Fruit fly (Drosophila melanogaster) whole organism, wandering third instar larva: ENCODE data around the gene ND-13A.

Experiments
- CG32264 ChIP-seq: fragments of 200-800 bp; sonication (Bioruptor generic); optimal IDR thresholded peaks from 2 replicates; lab custom pipeline; 2016; ENCODE audit warnings: missing biosample characterization, missing genetic modification characterization
- CG9705 ChIP-seq: fragments of 200-800 bp; sonication (Bioruptor generic); optimal IDR thresholded peaks from 2 replicates; lab custom pipeline; 2018; ENCODE audit warnings: missing biosample characterization, mild to moderate bottlenecking, missing genetic modification characterization
- CrebA ChIP-seq: fragments of 200-800 bp; sonication (Bioruptor generic); optimal IDR thresholded peaks from 2 replicates; lab custom pipeline; 2016; ENCODE audit warnings: missing biosample characterization, mild to moderate bottlenecking, missing genetic modification characterization, borderline replicate concordance
- Dif ChIP-seq: fragments of 200-275, 200-300 bp; sonication (Bioruptor generic); optimal IDR thresholded peaks from 2 replicates; lab custom pipeline; 2018; ENCODE audit warnings: missing biosample characterization, missing genetic modification characterization; ENCODE audit not compliant: partially characterized antibody
- GATAd ChIP-seq: sonication (Bioruptor generic); optimal IDR thresholded peaks from 2 replicates; lab custom pipeline; 2016; ENCODE audit warnings: missing biosample characterization, missing genetic modification characterization
- HLH106 ChIP-seq: fragments of 200-800 bp; optimal IDR thresholded peaks from 3 replicates; lab custom pipeline; 2019; ENCODE audit warnings: missing biosample characterization, mild to moderate bottlenecking, missing genetic modification characterization, moderate library complexity
- Hnf4 ChIP-seq: fragments of 200-800 bp; sonication (Bioruptor generic); optimal IDR thresholded peaks from 2 replicates; lab custom pipeline; 2016; ENCODE audit warnings: missing biosample characterization, mild to moderate bottlenecking, missing genetic modification characterization
- Hr78 ChIP-seq: fragments of >200 bp; optimal IDR thresholded peaks from 2 replicates; lab custom pipeline; 2017; ENCODE audit warnings: missing biosample characterization, missing genetic modification characterization
- Hr83 ChIP-seq: fragments of 200-300 bp; sonication (Bioruptor generic); optimal IDR thresholded peaks from 2 replicates; lab custom pipeline; 2016; ENCODE audit warnings: missing biosample characterization, mild to moderate bottlenecking, missing genetic modification characterization, moderate library complexity; ENCODE audit not compliant: poor library complexity, severe bottlenecking
- Jra ChIP-seq: sonication (Bioruptor generic); optimal IDR thresholded peaks from 2 replicates; lab custom pipeline; 2016; ENCODE audit warnings: missing biosample characterization, missing genetic modification characterization
- Mio ChIP-seq: sonication (Bioruptor generic); optimal IDR thresholded peaks from 2 replicates; lab custom pipeline; 2016; ENCODE audit warnings: missing biosample characterization, missing genetic modification characterization
- Myc ChIP-seq: fragments of >200 bp; optimal IDR thresholded peaks from 2 replicates; lab custom pipeline; 2017
- N ChIP-seq: fragments of >200 bp; optimal IDR thresholded peaks from 2 replicates; lab custom pipeline; 2018; ENCODE audit warnings: missing biosample characterization, missing external identifiers, missing genetic modification characterization
- OdsH ChIP-seq: fragments of 200-800 bp; sonication (Bioruptor generic); optimal IDR thresholded peaks from 2 replicates; lab custom pipeline; 2016; ENCODE audit warnings: missing biosample characterization, mild to moderate bottlenecking, missing genetic modification characterization
- Rel ChIP-seq, 2 experiments: fragments of 200-800 bp; sonication (Bioruptor generic) in 1 of 2; optimal IDR thresholded peaks; 2 replicates in 1 of 2; 3 replicates in 1 of 2; lab custom pipeline; 2016 to 2019; ENCODE audit warnings: mild to moderate bottlenecking in 2 of 2, missing biosample characterization in 2 of 2, missing genetic modification characterization in 2 of 2, moderate library complexity in 1 of 2
- Sp1 ChIP-seq: fragments of 200-800 bp; sonication (Bioruptor generic); optimal IDR thresholded peaks from 3 replicates; lab custom pipeline; 2019; ENCODE audit warnings: missing biosample characterization, mild to moderate bottlenecking, missing genetic modification characterization, moderate library complexity
- Vsx2 ChIP-seq: fragments of 200-300, 225-300 bp; sonication (Bioruptor generic); optimal IDR thresholded peaks from 2 replicates; lab custom pipeline; 2018; ENCODE audit warnings: missing biosample characterization, missing genetic modification characterization; ENCODE audit not compliant: partially characterized antibody
- br ChIP-seq: fragments of 200-800 bp; sonication (Bioruptor generic); optimal IDR thresholded peaks from 2 replicates; lab custom pipeline; 2016; ENCODE audit warnings: missing biosample characterization, missing genetic modification characterization
- brk ChIP-seq: fragments of 200-800 bp; sonication (Bioruptor generic); optimal IDR thresholded peaks from 2 replicates; lab custom pipeline; 2016; ENCODE audit warnings: missing biosample characterization, mild to moderate bottlenecking, missing genetic modification characterization
- dl ChIP-seq, 2 experiments: fragments of 175-275, 200-275 bp in 1 of 2; fragments of 200-275 bp in 1 of 2; sonication (Bioruptor generic); optimal IDR thresholded peaks; lab custom pipeline; 2018; ENCODE audit warnings: mild to moderate bottlenecking in 2 of 2, missing biosample characterization in 2 of 2, missing genetic modification characterization in 2 of 2, moderate library complexity in 2 of 2; ENCODE audit not compliant: partially characterized antibody in 2 of 2, insufficient read depth in 1 of 2
- dmrt93B ChIP-seq: fragments of 200-800 bp; sonication (Bioruptor generic); optimal IDR thresholded peaks from 2 replicates; lab custom pipeline; 2018; ENCODE audit warnings: missing biosample characterization, mild to moderate bottlenecking, missing genetic modification characterization
- dsf ChIP-seq: sonication (Bioruptor generic); optimal IDR thresholded peaks from 2 replicates; lab custom pipeline; 2016; ENCODE audit warnings: missing biosample characterization, missing genetic modification characterization, borderline replicate concordance
- ey ChIP-seq: fragments of 200-800 bp; sonication (Bioruptor generic); optimal IDR thresholded peaks from 2 replicates; lab custom pipeline; 2016; ENCODE audit warnings: missing biosample characterization, missing genetic modification characterization
- foxo ChIP-seq, 2 experiments: fragments of 200-800 bp; sonication (Bioruptor generic); optimal IDR thresholded peaks; 2 replicates in 1 of 2; 3 replicates in 1 of 2; lab custom pipeline; 2016 to 2017; ENCODE audit warnings: missing biosample characterization in 2 of 2, missing genetic modification characterization in 2 of 2
- fru ChIP-seq: fragments of 200-800 bp; sonication (Bioruptor generic); optimal IDR thresholded peaks from 3 replicates; lab custom pipeline; 2016; ENCODE audit warnings: missing biosample characterization, mild to moderate bottlenecking, missing genetic modification characterization
- h ChIP-seq: fragments of 200-800 bp; sonication (Bioruptor generic); optimal IDR thresholded peaks from 3 replicates; lab custom pipeline; 2016; ENCODE audit warnings: missing biosample characterization, mild to moderate bottlenecking, missing genetic modification characterization
- jim ChIP-seq: fragments of 175-275, 200-325 bp; sonication (Bioruptor generic); optimal IDR thresholded peaks from 2 replicates; lab custom pipeline; 2016; ENCODE audit warnings: missing biosample characterization, mild to moderate bottlenecking, missing genetic modification characterization
- lola ChIP-seq: fragments of >200 bp; optimal IDR thresholded peaks from 2 replicates; lab custom pipeline; 2017; ENCODE audit warnings: missing biosample characterization, missing genetic modification characterization
- pan ChIP-seq: fragments of >200 bp; optimal IDR thresholded peaks from 2 replicates; lab custom pipeline; 2017
- psq ChIP-seq: fragments of 200-800 bp; sonication (Bioruptor generic); optimal IDR thresholded peaks from 3 replicates; lab custom pipeline; 2017; ENCODE audit warnings: missing biosample characterization, mild to moderate bottlenecking, missing genetic modification characterization, moderate library complexity
- rgr ChIP-seq: fragments of 200-800 bp; sonication (Bioruptor generic); optimal IDR thresholded peaks from 3 replicates; lab custom pipeline; 2016; ENCODE audit warnings: missing biosample characterization, mild to moderate bottlenecking, missing genetic modification characterization
- sage ChIP-seq: fragments of 200-800 bp; sonication (Bioruptor generic); optimal IDR thresholded peaks from 2 replicates; lab custom pipeline; 2016; ENCODE audit warnings: missing biosample characterization, mild to moderate bottlenecking, missing genetic modification characterization
- sv ChIP-seq: fragments of 200-800 bp; sonication (Bioruptor generic); optimal IDR thresholded peaks from 3 replicates; lab custom pipeline; 2016; ENCODE audit warnings: missing biosample characterization, missing genetic modification characterization
- tai ChIP-seq: sonication (Bioruptor generic); optimal IDR thresholded peaks from 2 replicates; lab custom pipeline; 2016; ENCODE audit warnings: missing biosample characterization, missing genetic modification characterization
- woc ChIP-seq: sonication (Bioruptor generic); optimal IDR thresholded peaks from 2 replicates; lab custom pipeline; 2016; ENCODE audit warnings: missing biosample characterization, mild to moderate bottlenecking, missing genetic modification characterization

Gene ND-13A

DNA sequence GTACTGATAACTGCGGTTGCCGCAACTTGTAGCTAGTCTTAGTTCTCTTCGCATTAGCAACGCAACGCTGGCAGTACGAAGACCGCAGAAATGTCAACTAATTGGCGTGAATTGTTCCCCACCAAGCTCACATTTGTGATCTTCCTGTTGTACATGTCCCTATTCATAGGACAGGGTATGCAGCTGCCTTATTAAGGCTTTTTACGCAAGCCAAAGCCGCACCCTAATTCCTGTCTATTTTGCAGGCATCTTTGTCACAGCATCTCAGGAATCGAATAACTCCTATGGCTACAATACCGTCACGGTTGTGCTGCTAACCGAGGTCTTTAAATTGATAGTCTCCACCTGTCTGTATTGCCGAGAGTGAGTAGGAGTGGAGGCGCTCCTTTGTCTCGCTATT is 47.1 kb downstream of the ND-13A start, which contains the start of gene eIF3h:
Gene eIF3h (minus strand): TSS at position 101 of the 400 bp plus-strand sequence.
- TF ChIP-seq psq (GFP tag; lab: Kevin White, UChicago) = no peak
- TF ChIP-seq brk (GFP tag; lab: Kevin White, UChicago) = no peak
- TF ChIP-seq Hnf4 (GFP tag; lab: Kevin White, UChicago) = no peak
- TF ChIP-seq tai = no peak
- TF ChIP-seq Mio (GFP tag; lab: Kevin White, UChicago) = no peak
- no peak for TF ChIP-seq Jra (GFP tag; lab: Kevin White, UChicago)
- no peak for TF ChIP-seq sage (GFP tag; lab: Kevin White, UChicago)
- no peak for TF ChIP-seq h (GFP tag; lab: Kevin White, UChicago)
- no peak for TF ChIP-seq dl (GFP tag; optimal IDR thresholded peaks at IDR 0.05; lab: Kevin White, UChicago; ENCODE audit: insufficient read depth in 1 of 2, partially characterized antibody in 2 of 2)
- TF ChIP-seq lola (GFP tag; lab: Kevin White, UChicago) = no peak
- TF ChIP-seq N (GFP tag; lab: Kevin White, UChicago) = no peak

DNA sequence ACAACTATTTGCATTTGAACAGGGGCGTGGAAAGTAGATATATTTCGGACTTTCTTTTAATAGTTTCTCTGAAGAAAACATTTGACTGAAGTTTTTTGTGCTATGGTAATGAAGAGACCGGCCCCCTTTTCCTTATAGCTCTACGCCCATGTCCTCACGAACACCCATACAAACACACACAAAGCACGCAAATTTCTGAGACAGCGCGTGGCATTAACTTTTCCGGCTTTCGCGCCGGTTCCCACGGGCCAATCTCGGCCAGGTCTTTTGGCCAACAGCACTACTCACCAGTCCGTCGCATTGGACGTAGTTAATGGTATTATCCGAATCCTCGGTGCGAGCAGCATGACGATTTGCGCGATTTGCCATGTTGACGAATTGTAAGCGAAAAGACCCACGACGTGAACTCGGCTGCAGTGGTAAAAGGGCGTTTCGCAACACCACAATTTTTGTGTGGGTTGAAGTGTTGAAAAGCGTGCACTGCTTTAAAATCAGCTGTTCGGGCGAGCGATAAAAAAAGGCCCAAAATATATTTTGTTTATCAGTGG is 47.6 kb downstream of the ND-13A start, which contains the start of gene senju:
Gene senju (plus strand): TSS at position 477 of the 548 bp plus-strand sequence.
- TF ChIP-seq br (peak; percentile 93), woc (GFP tag; lab: Kevin White, UChicago) (no peak), foxo (GFP tag; optimal IDR thresholded peaks at IDR 0.05; lab: Kevin White, UChicago) (peak in 1 of 2 experiments; percentile 92), rgr (GFP tag; lab: Kevin White, UChicago) (peak; percentile 90), jim (GFP tag; lab: Kevin White, UChicago) (peak; percentile 43), dl (GFP tag; optimal IDR thresholded peaks at IDR 0.05; lab: Kevin White, UChicago; ENCODE audit: insufficient read depth in 1 of 2, partially characterized antibody in 2 of 2) (no peak), psq (GFP tag; lab: Kevin White, UChicago) (peak; percentile 82), ey (GFP tag; lab: Kevin White, UChicago) (peak; percentile 92), Jra (GFP tag; lab: Kevin White, UChicago) (peak; percentile 91), dsf (peak; percentile 73), OdsH (GFP tag; lab: Kevin White, UChicago) (peak; percentile 89), HLH106 (tag; lab: Kevin White, UChicago) (peak; percentile 59), GATAd (GFP tag; lab: Kevin White, UChicago) (no peak), sage (GFP tag; lab: Kevin White, UChicago) (no peak), tai (no peak), CG32264 (GFP tag; lab: Kevin White, UChicago) (peak; percentile 25), Mio (GFP tag; lab: Kevin White, UChicago) (peak; percentile 53), fru (peak; percentile 90), CrebA (GFP tag; lab: Kevin White, UChicago) (no peak), Hr83 (GFP tag; lab: Kevin White, UChicago) (peak; percentile 95), Sp1 (GFP tag; lab: Kevin White, UChicago) (peak; percentile 79), pan (lab: Kevin White, UChicago) (no peak), Hnf4 (GFP tag; lab: Kevin White, UChicago) (peak; percentile 91), dmrt93B (GFP tag; lab: Kevin White, UChicago) (peak; percentile 57), sv (peak; percentile 75), Dif (no peak), Myc (lab: Kevin White, UChicago) (peak; percentile 57), Rel (GFP tag; optimal IDR thresholded peaks at IDR 0.05; lab: Kevin White, UChicago) (no peak), Rel (tag; optimal IDR thresholded peaks at IDR 0.05; lab: Kevin White, UChicago) (peak; percentile 98), h (GFP tag; lab: Kevin White, UChicago) (peak; percentile 93), Vsx2 (GFP tag; lab: Kevin White, UChicago) (no peak), Hr78 (no peak), CG9705 (GFP tag; lab: Kevin White, UChicago) (peak; percentile 67), brk (GFP tag; lab: Kevin White, UChicago) (no peak)

DNA sequence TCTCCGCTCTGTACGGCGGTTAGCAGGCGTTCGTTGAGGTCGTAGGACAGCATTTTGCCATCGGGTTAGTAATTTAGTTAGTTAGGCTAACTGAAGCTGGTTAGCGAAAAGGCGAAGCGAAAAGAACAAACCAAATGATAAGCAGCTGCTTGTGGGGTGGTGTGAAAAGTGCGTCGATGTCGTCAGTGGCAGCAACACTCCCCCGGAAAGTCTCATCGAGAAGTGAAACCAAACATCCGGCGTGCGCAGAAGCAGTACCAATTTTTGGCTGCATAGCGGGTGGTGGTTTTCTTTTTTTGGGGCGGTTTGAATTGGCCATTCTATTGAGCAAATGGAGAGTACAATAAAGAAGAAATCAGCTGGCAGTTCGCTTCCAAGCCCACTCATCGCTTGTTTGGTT is 49.3 kb downstream of the ND-13A start, which contains the start of gene CG9121:
Gene CG9121 (minus strand): TSS at position 238 of the 400 bp plus-strand sequence.
- TF ChIP-seq jim (GFP tag; lab: Kevin White, UChicago) = no peak
- TF ChIP-seq Myc (lab: Kevin White, UChicago) = no peak
- TF ChIP-seq Jra (GFP tag; lab: Kevin White, UChicago) = no peak
- no peak for TF ChIP-seq HLH106 (tag; lab: Kevin White, UChicago)
- no peak for TF ChIP-seq h (GFP tag; lab: Kevin White, UChicago)
- TF ChIP-seq Hr78 = no peak
- no peak for TF ChIP-seq CG32264 (GFP tag; lab: Kevin White, UChicago)
- TF ChIP-seq Sp1 (GFP tag; lab: Kevin White, UChicago) = no peak
- no peak for TF ChIP-seq Rel (GFP tag; optimal IDR thresholded peaks at IDR 0.05; lab: Kevin White, UChicago)
- TF ChIP-seq Rel (tag; optimal IDR thresholded peaks at IDR 0.05; lab: Kevin White, UChicago) = no peak
- no peak for TF ChIP-seq CG9705 (GFP tag; lab: Kevin White, UChicago)
- TF ChIP-seq, all 38 proteins: peak for 0
